Worm (Caenorhabditis elegans): ENCODE measurements around the gene ZC506.1.

ZC506.1 gene

DNA sequence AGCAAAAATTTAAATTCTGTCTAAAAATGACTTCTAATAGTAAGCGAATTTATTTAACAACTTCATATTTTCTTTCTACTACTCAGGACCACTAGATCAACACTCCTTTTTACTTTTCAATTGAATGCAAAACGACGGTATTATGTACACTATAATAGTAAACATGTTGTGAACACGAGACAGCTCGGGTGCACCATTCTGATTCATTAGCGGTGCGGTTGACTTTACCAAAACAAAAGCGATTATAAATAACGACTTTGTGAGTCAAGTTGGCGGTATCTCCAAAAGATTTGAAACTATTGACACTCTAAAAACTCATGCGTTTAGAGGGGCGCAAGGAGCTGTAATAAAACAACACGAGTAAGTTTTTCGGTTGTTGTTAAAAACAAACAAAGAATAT, 18.2 kb upstream of the ZC506.1 start:
- TF ChIP-seq mml-1 (tag; optimal IDR thresholded peaks at IDR 0.05) (no peak), pha-4 (tag; optimal IDR thresholded peaks at IDR 0.05) (peak; percentile 74)

DNA sequence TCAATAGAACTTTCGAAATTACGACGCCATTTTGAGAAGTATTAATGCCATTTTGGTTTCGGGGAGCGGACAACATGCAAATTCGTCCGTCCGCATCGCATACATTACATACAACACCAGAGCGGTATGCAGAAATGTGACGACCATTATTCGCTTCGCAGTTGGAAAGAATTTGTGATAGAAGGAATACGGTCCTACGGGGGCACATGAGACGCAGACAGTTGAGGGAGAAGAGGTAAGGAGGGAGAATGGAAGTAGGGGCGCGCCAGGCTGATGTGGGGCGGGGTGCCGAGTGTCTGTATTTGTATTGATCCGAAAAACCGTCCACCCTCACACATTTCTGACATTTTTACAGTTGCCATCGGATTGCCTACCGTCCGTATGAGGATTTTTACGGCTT, 17.4 kb upstream of the ZC506.1 start:
- TF ChIP-seq nhr-25 (tag; optimal IDR thresholded peaks at IDR 0.05) (peak; percentile 31), hmg-11 (tag; optimal IDR thresholded peaks at IDR 0.05) (peak; percentile 13), elt-3 (tag; optimal IDR thresholded peaks at IDR 0.05) (no peak)

DNA sequence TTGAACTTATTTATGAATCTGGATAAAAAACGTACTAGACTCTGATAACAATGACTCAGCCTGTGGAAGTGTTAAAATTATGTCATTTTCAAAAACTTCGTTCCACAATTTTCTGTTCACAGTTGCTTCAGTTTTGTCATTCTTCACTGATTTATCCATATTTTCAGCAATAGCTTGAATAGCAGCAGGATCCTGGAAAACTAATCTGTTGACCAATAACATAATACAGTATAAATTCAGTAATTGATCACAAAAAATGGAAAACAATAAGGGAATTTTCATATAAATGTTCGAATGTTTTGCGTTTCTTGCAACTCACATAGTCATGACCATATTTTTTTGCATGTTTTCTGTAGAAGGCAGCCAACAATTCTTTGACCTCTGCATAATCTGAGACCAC, 10.2 kb upstream of the ZC506.1 start:
- TF ChIP-seq fos-1 (tag; optimal IDR thresholded peaks at IDR 0.05) = no peak
- TF ChIP-seq elt-3 (tag; optimal IDR thresholded peaks at IDR 0.05) = no peak
- no peak for TF ChIP-seq R02D3.7 (tag; optimal IDR thresholded peaks at IDR 0.05)
- TF ChIP-seq pqm-1 (tag; optimal IDR thresholded peaks at IDR 0.05) = no peak
- TF ChIP-seq ceh-16 (tag; optimal IDR thresholded peaks at IDR 0.05) = no peak
- no peak for TF ChIP-seq ama-1 (optimal IDR thresholded peaks at IDR 0.05)
- TF ChIP-seq snpc-4 (tag; optimal IDR thresholded peaks at IDR 0.05) = no peak
- TF ChIP-seq tbx-2 (tag; optimal IDR thresholded peaks at IDR 0.05) = no peak
- TF ChIP-seq zag-1 (tag; optimal IDR thresholded peaks at IDR 0.05) = no peak
- no peak for TF ChIP-seq elt-2 (tag; optimal IDR thresholded peaks at IDR 0.05)
- TF ChIP-seq elt-1 (tag; optimal IDR thresholded peaks at IDR 0.05) = no peak
- TF ChIP-seq mml-1 (tag; optimal IDR thresholded peaks at IDR 0.05) = no peak
- no peak for TF ChIP-seq nfya-1 (tag; optimal IDR thresholded peaks at IDR 0.05; ENCODE audit: insufficient read depth)
- no peak for TF ChIP-seq skn-1 (tag; optimal IDR thresholded peaks at IDR 0.05)
- TF ChIP-seq ceh-82 (tag; optimal IDR thresholded peaks at IDR 0.05) = no peak
- no peak for TF ChIP-seq mdl-1 (tag; optimal IDR thresholded peaks at IDR 0.05)
- TF ChIP-seq ceh-9 (tag; optimal IDR thresholded peaks at IDR 0.05) = no peak

DNA sequence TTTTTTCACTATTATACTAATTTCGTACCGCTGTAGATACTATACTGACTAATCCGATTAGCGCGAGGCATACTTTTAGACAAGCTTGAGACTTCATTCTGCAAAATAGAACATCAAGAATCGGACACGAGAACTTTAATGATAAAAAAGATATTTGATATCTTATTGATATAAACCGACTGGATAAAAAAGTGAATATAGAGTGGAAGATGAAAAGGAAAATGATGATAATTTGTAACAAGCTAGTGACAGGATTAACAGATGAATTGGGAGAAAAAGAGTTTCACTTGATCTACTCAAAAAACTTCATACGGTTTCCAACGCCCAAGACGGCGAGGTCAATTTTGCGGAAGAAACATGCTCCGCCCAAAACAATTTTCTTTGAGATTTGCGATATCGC, 9.8 kb upstream of the ZC506.1 start, which contains the start of gene nas-37:
TSS of gene nas-37 (minus strand) at position 101 of the 400 bp plus-strand sequence.
- no peak for TF ChIP-seq ZK546.5 (tag; optimal IDR thresholded peaks at IDR 0.05)
- no peak for TF ChIP-seq nhr-76 (tag; optimal IDR thresholded peaks at IDR 0.05)
- no peak for TF ChIP-seq egl-5 (tag; optimal IDR thresholded peaks at IDR 0.05)

DNA sequence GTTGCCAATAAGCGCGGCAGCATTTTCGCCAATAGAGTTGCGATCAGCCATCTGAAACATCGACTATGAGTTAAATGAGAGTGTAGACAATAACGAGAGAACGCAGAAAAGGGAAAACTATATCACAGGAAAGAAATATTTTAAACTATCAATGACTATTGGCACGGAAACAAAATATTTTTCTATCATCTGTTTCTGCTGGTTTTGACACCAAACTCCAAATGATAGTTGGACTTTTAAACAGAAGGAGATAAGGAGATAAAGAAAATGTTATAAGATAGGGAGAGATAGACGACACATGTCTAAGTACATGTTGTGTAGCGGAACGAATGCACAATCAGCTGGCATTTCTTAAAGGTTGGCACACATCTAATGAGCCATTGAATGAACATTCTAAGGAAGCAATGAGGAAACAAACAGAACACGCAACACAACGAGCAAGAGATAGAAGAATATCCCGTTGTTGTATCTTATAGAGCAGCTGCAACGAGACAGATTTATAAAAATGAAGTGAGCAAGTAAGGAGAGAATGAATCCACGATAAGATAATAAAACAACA, 4.2 kb upstream of the ZC506.1 start, which contains the start of gene cysl-1:
TSS of gene cysl-1 (minus strand) at position 51 of the 559 bp plus-strand sequence.
- TF ChIP-seq eor-1 (tag; optimal IDR thresholded peaks at IDR 0.05) (no peak), tbx-2 (tag; optimal IDR thresholded peaks at IDR 0.05) (no peak), fkh-2 (tag; optimal IDR thresholded peaks at IDR 0.05) (no peak), elt-3 (tag; optimal IDR thresholded peaks at IDR 0.05) (no peak), egl-5 (tag; optimal IDR thresholded peaks at IDR 0.05) (peak; percentile 50)

DNA sequence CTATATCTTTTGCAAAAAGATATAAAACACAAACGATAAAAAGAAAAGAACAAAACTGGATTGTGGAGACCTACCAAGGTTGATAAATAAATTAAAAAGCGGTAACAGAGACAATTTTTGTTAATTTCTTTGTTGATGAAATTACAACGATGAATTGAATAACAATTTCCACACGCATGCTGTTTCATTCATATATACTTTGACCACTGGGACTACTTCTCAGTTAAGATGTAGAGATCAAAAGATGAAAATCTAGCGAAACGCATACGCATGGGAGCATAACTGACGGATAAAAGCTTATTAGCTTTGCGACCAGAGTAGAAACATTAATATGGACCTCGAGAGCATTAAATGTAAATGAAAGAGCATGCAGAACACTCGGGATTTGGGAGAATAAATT, 2.7 kb upstream of the ZC506.1 start:
- TF ChIP-seq ztf-11 (tag; optimal IDR thresholded peaks at IDR 0.05) = no peak
- no peak for TF ChIP-seq hmg-11 (tag; optimal IDR thresholded peaks at IDR 0.05)
- TF ChIP-seq elt-2 (tag; optimal IDR thresholded peaks at IDR 0.05) = no peak
- TF ChIP-seq nhr-28 (tag; optimal IDR thresholded peaks at IDR 0.05) = no peak
- no peak for TF ChIP-seq zag-1 (tag; optimal IDR thresholded peaks at IDR 0.05)
- TF ChIP-seq snpc-4 (tag; optimal IDR thresholded peaks at IDR 0.05) = no peak
- TF ChIP-seq ztf-4 (tag; optimal IDR thresholded peaks at IDR 0.05) = no peak
- TF ChIP-seq ZK546.5 (tag; optimal IDR thresholded peaks at IDR 0.05) = no peak
- no peak for TF ChIP-seq jun-1 (tag; optimal IDR thresholded peaks at IDR 0.05)
- no peak for TF ChIP-seq nhr-67 (tag; optimal IDR thresholded peaks at IDR 0.05)
- TF ChIP-seq lsy-12 (tag; optimal IDR thresholded peaks at IDR 0.05) = no peak
- TF ChIP-seq pha-4 (tag; optimal IDR thresholded peaks at IDR 0.05) = no peak
- no peak for TF ChIP-seq nhr-12 (tag; optimal IDR thresholded peaks at IDR 0.05)

DNA sequence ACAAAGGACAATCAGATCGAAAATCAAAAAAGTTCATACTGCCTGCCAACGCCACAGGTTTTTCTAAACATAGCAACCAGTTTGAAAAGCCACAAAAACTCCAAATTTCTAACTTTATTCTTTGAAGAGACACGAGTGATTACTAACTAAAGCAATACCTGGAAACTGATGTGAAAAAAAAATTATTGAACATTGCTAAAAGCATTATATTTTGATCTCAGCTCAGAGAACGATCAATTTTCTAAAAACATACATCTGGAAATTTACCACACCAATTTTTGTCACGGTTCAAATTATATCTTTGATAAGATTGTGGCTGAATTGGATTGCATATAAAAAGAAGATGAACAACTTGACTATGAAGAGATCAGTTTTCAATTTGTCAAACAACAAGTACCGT, 1.3 kb upstream of the ZC506.1 start:
- TF ChIP-seq ZK546.5 (tag; optimal IDR thresholded peaks at IDR 0.05) = no peak
- no peak for TF ChIP-seq fos-1 (tag; optimal IDR thresholded peaks at IDR 0.05)
- no peak for TF ChIP-seq aly-2 (tag; optimal IDR thresholded peaks at IDR 0.05)
- no peak for TF ChIP-seq jun-1 (tag; optimal IDR thresholded peaks at IDR 0.05)
- TF ChIP-seq ceh-16 (tag; optimal IDR thresholded peaks at IDR 0.05) = no peak
- no peak for TF ChIP-seq mdl-1 (tag; optimal IDR thresholded peaks at IDR 0.05)

All from whole organism, L3 larva.